Fruit fly (Drosophila melanogaster) Kc167 (cell line): ENCODE results near the gene CG5910.

ENCODE experiments used
- Sin3A ChIP-seq: fragments of >200 bp; optimal IDR thresholded peaks from 2 replicates; lab custom pipeline; 2018; ENCODE audit warnings: missing external identifiers
- h ChIP-seq: fragments of >200 bp; optimal IDR thresholded peaks from 3 replicates; lab custom pipeline; 2018; ENCODE audit warnings: missing external identifiers
- insv ChIP-seq: fragments of >200 bp; optimal IDR thresholded peaks from 3 replicates; lab custom pipeline; 2018; ENCODE audit warnings: missing external identifiers

dm6 chr3L:20393357-20393756 lies 48.9 kb upstream of the CG5910 start, which contains the start of gene CG33969:
- TF ChIP-seq Sin3A (no peak), insv (lab: Kevin White, UChicago) (no peak), h (lab: Kevin White, UChicago) (no peak)
